Worm (Caenorhabditis elegans): ENCODE measurements around the gene srh-214.
A peak's percentile ranks its signal among the peaks of the same experiment; 100 is the strongest.

srh-214 gene

ce11 chrV:16779971-16780370 is 49.6 kb downstream of the srh-214 start:
- peak in 3 of 6 experiments; percentile 2 to 59 (median 46) for TF ChIP-seq elt-3 (tag; optimal IDR thresholded peaks at IDR 0.05)
- peak; percentile 17 for TF ChIP-seq unc-130 (tag; optimal IDR thresholded peaks at IDR 0.05)
- no peak for TF ChIP-seq efl-1 (optimal IDR thresholded peaks at IDR 0.05)
- peak in 1 of 2 experiments; percentile 84 for TF ChIP-seq efl-1 (GFP tag; optimal IDR thresholded peaks at IDR 0.05 in 1 of 2)
- TF ChIP-seq lir-3 (tag; optimal IDR thresholded peaks at IDR 0.05; ENCODE audit: poor library complexity), result no peak
- no peak for TF ChIP-seq ets-5 (GFP tag; IDR thresholded peaks at IDR 0.05)

- TF ChIP-seq lir-3 (tag; optimal IDR thresholded peaks at IDR 0.05; ENCODE audit: poor library complexity) (no peak), elt-3 (tag; optimal IDR thresholded peaks at IDR 0.05) (no peak), elt-2 (tag; optimal IDR thresholded peaks at IDR 0.05) (no peak), isw-1 (GFP tag; IDR thresholded peaks at IDR 0.05) (no peak), unc-30 (tag; optimal IDR thresholded peaks at IDR 0.05) (no peak), sup-37 (GFP tag; optimal IDR thresholded peaks at IDR 0.05) (no peak), ceh-88 (GFP tag; IDR thresholded peaks at IDR 0.05) (no peak), grh-1 (GFP tag; IDR thresholded peaks at IDR 0.05) (no peak), mep-1 (tag; optimal IDR thresholded peaks at IDR 0.05) (no peak), egl-27 (tag; optimal IDR thresholded peaks at IDR 0.05) (no peak), lsy-2 (tag; optimal IDR thresholded peaks at IDR 0.05) (no peak), zag-1 (tag; optimal IDR thresholded peaks at IDR 0.05) (no peak)
These were observed 50.3 kb downstream of the srh-214 start for ce11 chrV:16779281-16779597.

DNA sequence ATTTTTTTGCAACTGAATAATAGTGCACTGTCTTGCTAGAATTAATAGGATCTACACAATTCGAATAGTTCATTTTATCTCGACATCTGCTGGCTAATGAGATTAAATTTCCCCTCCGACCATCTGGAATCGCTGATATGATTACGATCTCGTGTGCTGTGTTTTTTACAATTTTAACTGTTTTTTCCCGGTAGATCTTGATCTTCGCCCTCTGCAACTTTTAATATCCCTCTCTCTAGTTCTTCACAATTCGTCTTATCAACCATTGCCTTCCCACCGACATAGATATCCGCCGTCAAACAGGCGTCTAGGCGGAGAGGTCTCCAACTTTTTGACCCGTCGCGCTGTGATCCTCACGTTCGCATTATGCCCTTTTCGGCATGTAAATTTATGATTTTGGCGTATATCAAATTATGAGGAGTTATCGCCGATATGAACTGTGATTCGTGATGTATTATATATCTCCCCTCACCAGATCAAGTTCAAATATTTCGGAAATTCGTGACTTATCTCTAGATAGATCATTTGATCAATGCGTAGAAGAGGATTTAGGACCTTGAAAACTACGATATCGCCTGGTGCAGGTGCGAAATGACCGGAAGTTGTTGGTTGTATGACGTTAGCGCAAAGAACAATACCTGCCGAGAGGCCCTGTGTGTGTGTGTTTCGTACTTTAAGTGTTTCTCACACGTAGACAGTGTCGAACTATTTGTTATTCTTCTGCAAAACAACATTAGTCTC is 50.8 kb downstream of the srh-214 start:
- TF ChIP-seq snu-23 (GFP tag; optimal IDR thresholded peaks at IDR 0.05) (peak; percentile 32), ceh-63 (GFP tag; optimal IDR thresholded peaks at IDR 0.05) (no peak), nhr-19 (GFP tag; conservative IDR thresholded peaks at IDR 0.05) (peak; percentile 45; the same call in 1 of the 2 replicates), egl-27 (tag; optimal IDR thresholded peaks at IDR 0.05) (no peak), rnt-1 (tag; optimal IDR thresholded peaks at IDR 0.05) (no peak), fkh-8 (tag; optimal IDR thresholded peaks at IDR 0.05) (no peak), pag-3 (tag; optimal IDR thresholded peaks at IDR 0.05; ENCODE audit: borderline replicate concordance, insufficient read depth) (no peak), ceh-82 (tag; optimal IDR thresholded peaks at IDR 0.05) (no peak), swsn-7 (tag; optimal IDR thresholded peaks at IDR 0.05) (no peak), nhr-12 (tag; optimal IDR thresholded peaks at IDR 0.05) (no peak), mef-2 (tag; optimal IDR thresholded peaks at IDR 0.05) (no peak), ces-1 (GFP tag; optimal IDR thresholded peaks at IDR 0.05) (no peak), unc-86 (tag; optimal IDR thresholded peaks at IDR 0.05) (no peak), sup-37 (GFP tag; optimal IDR thresholded peaks at IDR 0.05) (no peak), fos-1 (tag; optimal IDR thresholded peaks at IDR 0.05) (no peak), fkh-4 (tag; optimal IDR thresholded peaks at IDR 0.05; ENCODE audit: borderline replicate concordance) (no peak), irx-1 (tag; optimal IDR thresholded peaks at IDR 0.05) (no peak), ceh-8 (GFP tag; optimal IDR thresholded peaks at IDR 0.05) (no peak), egl-13 (tag; optimal IDR thresholded peaks at IDR 0.05) (no peak), alr-1 (tag; optimal IDR thresholded peaks at IDR 0.05; ENCODE audit: borderline replicate concordance) (no peak), hlh-17 (GFP tag; optimal IDR thresholded peaks at IDR 0.05; ENCODE audit: borderline replicate concordance) (no peak), nhr-85 (tag) (peak; percentile 95), efl-1 (optimal IDR thresholded peaks at IDR 0.05) (no peak), efl-1 (GFP tag; optimal IDR thresholded peaks at IDR 0.05 in 1 of 2) (peak in 1 of 2 experiments; percentile 23), nhr-84 (tag; optimal IDR thresholded peaks at IDR 0.05) (no peak), lsy-2 (tag; optimal IDR thresholded peaks at IDR 0.05) (peak in 1 of 2 experiments; percentile 26), hpl-2 (GFP tag; optimal IDR thresholded peaks at IDR 0.05) (no peak), sox-4 (tag; optimal IDR thresholded peaks at IDR 0.05) (no peak), dsc-1 (tag; optimal IDR thresholded peaks at IDR 0.05) (no peak), nhr-76 (tag; optimal IDR thresholded peaks at IDR 0.05) (no peak), C16A3.4 (tag; optimal IDR thresholded peaks at IDR 0.05) (no peak), unc-30 (tag; optimal IDR thresholded peaks at IDR 0.05) (no peak), zip-4 (GFP tag; optimal IDR thresholded peaks at IDR 0.05) (no peak), mdl-1 (tag; optimal IDR thresholded peaks at IDR 0.05) (no peak), elt-2 (tag; optimal IDR thresholded peaks at IDR 0.05) (no peak), aha-1 (tag; optimal IDR thresholded peaks at IDR 0.05) (no peak), unc-130 (tag; optimal IDR thresholded peaks at IDR 0.05) (peak; percentile 8), nhr-47 (tag; optimal IDR thresholded peaks at IDR 0.05) (no peak), ceh-90 (tag; optimal IDR thresholded peaks at IDR 0.05) (no peak)
